Fruit fly (Drosophila melanogaster) whole organism, pupa: Measurements from ENCODE around the gene CG14864.

ENCODE experiments used
- CG10348 ChIP-seq: fragments of 200-800 bp; sonication (Bioruptor generic); IDR thresholded peaks from 2 replicates; pipeline ENCODE4 v1.3.6; 2022; ENCODE audit warnings: missing biosample characterization, missing genetic modification characterization
- CG12605 ChIP-seq: fragments of 200-800 bp; sonication (Bioruptor generic); IDR thresholded peaks from 2 replicates; pipeline ENCODE4 v1.3.6; 2022; ENCODE audit warnings: missing biosample characterization, missing genetic modification characterization
- CG13204 ChIP-seq: fragments of 200-800 bp; sonication (Bioruptor generic); optimal IDR thresholded peaks from 2 replicates; lab custom pipeline; 2018; ENCODE audit warnings: missing biosample characterization, mild to moderate bottlenecking, missing genetic modification characterization, moderate library complexity
- CG14655 ChIP-seq: fragments of 200-800 bp; sonication (Bioruptor generic); optimal IDR thresholded peaks from 3 replicates; lab custom pipeline; 2017; ENCODE audit warnings: mild to moderate bottlenecking, missing biosample characterization, missing genetic modification reagents, missing genetic modification characterization
- CG15710 ChIP-seq: fragments of 200-800 bp; sonication (Bioruptor generic); optimal IDR thresholded peaks from 2 replicates; lab custom pipeline; 2018; ENCODE audit warnings: missing biosample characterization, mild to moderate bottlenecking, missing genetic modification characterization, moderate library complexity
- CG17806 ChIP-seq: fragments of 200-800 bp; sonication (Bioruptor generic); optimal IDR thresholded peaks from 2 replicates; lab custom pipeline; 2018; ENCODE audit warnings: missing biosample characterization, mild to moderate bottlenecking, missing genetic modification characterization, moderate library complexity
- CG32121 ChIP-seq: fragments of 200-800 bp; sonication (Bioruptor generic); IDR thresholded peaks from 2 replicates; pipeline ENCODE4 v1.3.6; 2022; ENCODE audit warnings: missing biosample characterization, missing genetic modification characterization
- CG34367 ChIP-seq: fragments of 200-800 bp; sonication (Bioruptor generic); optimal IDR thresholded peaks from 2 replicates; lab custom pipeline; 2018; ENCODE audit warnings: missing biosample characterization, mild to moderate bottlenecking, missing genetic modification characterization
- CG4496 ChIP-seq: fragments of 200-800 bp; sonication (Bioruptor generic); IDR thresholded peaks from 3 replicates; pipeline ENCODE4 v1.3.6; 2022; ENCODE audit warnings: missing biosample characterization, missing genetic modification characterization
- CG8159 ChIP-seq: fragments of 200-800 bp; sonication (Bioruptor generic); optimal IDR thresholded peaks from 3 replicates; lab custom pipeline; 2018; ENCODE audit warnings: missing biosample characterization, mild to moderate bottlenecking, missing genetic modification characterization, moderate library complexity
- CG8301 ChIP-seq: fragments of 200-800 bp; sonication (Bioruptor generic); optimal IDR thresholded peaks from 2 replicates; lab custom pipeline; 2018; ENCODE audit warnings: missing biosample characterization, mild to moderate bottlenecking, missing genetic modification characterization
- CG9948 ChIP-seq: fragments of 200-800 bp; sonication (Bioruptor generic); optimal IDR thresholded peaks from 2 replicates; lab custom pipeline; 2018; ENCODE audit warnings: missing biosample characterization, mild to moderate bottlenecking, missing genetic modification characterization, moderate library complexity
- D1 ChIP-seq: fragments of 200-800 bp; sonication (Bioruptor generic); optimal IDR thresholded peaks from 2 replicates; lab custom pipeline; 2018; ENCODE audit warnings: missing biosample characterization, mild to moderate bottlenecking, missing genetic modification characterization, moderate library complexity
- EcR ChIP-seq: fragments of 200-800 bp; sonication (Bioruptor generic); optimal IDR thresholded peaks from 3 replicates; lab custom pipeline; 2019; ENCODE audit warnings: missing biosample characterization, missing genetic modification characterization, mild to moderate bottlenecking, moderate library complexity, missing genetic modification reagents
- Ets98B ChIP-seq: fragments of 200-800 bp; sonication (Bioruptor generic); IDR thresholded peaks from 2 replicates; pipeline ENCODE4 v1.3.6; 2022; ENCODE audit warnings: missing biosample characterization, missing genetic modification characterization
- Pif1A ChIP-seq: fragments of 200-800 bp; sonication (Bioruptor generic); optimal IDR thresholded peaks from 3 replicates; lab custom pipeline; 2016; ENCODE audit warnings: missing biosample characterization, missing genetic modification characterization
- Pif1B ChIP-seq: fragments of 200-800 bp; sonication (Bioruptor generic); optimal IDR thresholded peaks from 3 replicates; lab custom pipeline; 2016; ENCODE audit warnings: missing biosample characterization, missing genetic modification characterization
- Snoo ChIP-seq: fragments of 200-800 bp; sonication (Bioruptor generic); optimal IDR thresholded peaks from 3 replicates; lab custom pipeline; 2017; ENCODE audit warnings: missing biosample characterization, mild to moderate bottlenecking, missing genetic modification characterization, inconsistent platforms
- fd96Ca ChIP-seq: fragments of 200-800 bp; sonication (Bioruptor generic); IDR thresholded peaks from 3 replicates; pipeline ENCODE4 v1.3.6; 2022; ENCODE audit warnings: missing biosample characterization, missing genetic modification characterization
- gl ChIP-seq: fragments of 200-800 bp; sonication (Bioruptor generic); optimal IDR thresholded peaks from 2 replicates; lab custom pipeline; 2018; ENCODE audit warnings: missing biosample characterization, mild to moderate bottlenecking, missing genetic modification characterization
- rn ChIP-seq: fragments of 200-800 bp; sonication (Bioruptor generic); IDR thresholded peaks from 2 replicates; pipeline ENCODE4 v1.3.6; 2022; ENCODE audit warnings: missing biosample characterization, missing genetic modification characterization

Gene CG14864

dm6 chr3R:15288802-15289201 is 20.5 kb upstream of the CG14864 start:
- TF ChIP-seq CG34367: no peak
- TF ChIP-seq CG12605 (GFP tag; lab: Robert Waterston, UW): no peak
- TF ChIP-seq EcR (GFP tag; lab: Kevin White, UChicago): no peak
- no peak for TF ChIP-seq CG8301 (tag; lab: Kevin White, UChicago)
- TF ChIP-seq Pif1A: no peak
- TF ChIP-seq CG15710 (tag; lab: Kevin White, UChicago): no peak
- no peak for TF ChIP-seq D1 (tag; lab: Kevin White, UChicago)
- no peak for TF ChIP-seq fd96Ca (GFP tag; lab: Robert Waterston, UW)
- TF ChIP-seq CG9948 (tag; lab: Kevin White, UChicago): no peak
- TF ChIP-seq CG13204: no peak
- no peak for TF ChIP-seq CG17806
- TF ChIP-seq rn (GFP tag; lab: Robert Waterston, UW): no peak
- no peak for TF ChIP-seq Ets98B (GFP tag; lab: Robert Waterston, UW)
- TF ChIP-seq CG8159 (tag; lab: Kevin White, UChicago): no peak
- TF ChIP-seq CG10348 (GFP tag; lab: Robert Waterston, UW): no peak
- TF ChIP-seq CG32121 (GFP tag; lab: Robert Waterston, UW): no peak
- TF ChIP-seq CG4496 (GFP tag; lab: Robert Waterston, UW): no peak
- no peak for TF ChIP-seq Pif1B (GFP tag; lab: Kevin White, UChicago)
- no peak for TF ChIP-seq CG14655 (GFP tag; lab: Kevin White, UChicago)

- TF ChIP-seq CG15710 (tag; lab: Kevin White, UChicago): no peak
- no peak for TF ChIP-seq Ets98B (GFP tag; lab: Robert Waterston, UW)
- TF ChIP-seq CG14655 (GFP tag; lab: Kevin White, UChicago): no peak
- TF ChIP-seq CG34367: no peak
- no peak for TF ChIP-seq CG12605 (GFP tag; lab: Robert Waterston, UW)
- TF ChIP-seq EcR (GFP tag; lab: Kevin White, UChicago): no peak
- TF ChIP-seq gl: no peak
- no peak for TF ChIP-seq Pif1B (GFP tag; lab: Kevin White, UChicago)
- no peak for TF ChIP-seq CG32121 (GFP tag; lab: Robert Waterston, UW)
- no peak for TF ChIP-seq Snoo (tag; lab: Kevin White, UChicago)
- TF ChIP-seq D1 (tag; lab: Kevin White, UChicago): no peak
- TF ChIP-seq rn (GFP tag; lab: Robert Waterston, UW): no peak
- no peak for TF ChIP-seq CG13204
- no peak for TF ChIP-seq CG17806
Measured at dm6 chr3R:15287763-15288162, 19.4 kb upstream of the CG14864 start.

- no peak for TF ChIP-seq gl
- no peak for TF ChIP-seq rn (GFP tag; lab: Robert Waterston, UW)
- TF ChIP-seq CG8159 (tag; lab: Kevin White, UChicago): no peak
- no peak for TF ChIP-seq CG9948 (tag; lab: Kevin White, UChicago)
- TF ChIP-seq EcR (GFP tag; lab: Kevin White, UChicago): no peak
- TF ChIP-seq CG17806: no peak
- no peak for TF ChIP-seq CG14655 (GFP tag; lab: Kevin White, UChicago)
- TF ChIP-seq Ets98B (GFP tag; lab: Robert Waterston, UW): no peak
- TF ChIP-seq CG12605 (GFP tag; lab: Robert Waterston, UW): no peak
- no peak for TF ChIP-seq Snoo (tag; lab: Kevin White, UChicago)
- no peak for TF ChIP-seq CG4496 (GFP tag; lab: Robert Waterston, UW)
- TF ChIP-seq, all 21 proteins: peak for 0
Measured at dm6 chr3R:15286693-15287041, 18.3 kb upstream of the CG14864 start.

- TF ChIP-seq D1 (tag; lab: Kevin White, UChicago) (peak; percentile 2), Pif1A (no peak), CG15710 (tag; lab: Kevin White, UChicago) (no peak), CG14655 (GFP tag; lab: Kevin White, UChicago) (no peak), rn (GFP tag; lab: Robert Waterston, UW) (no peak)
Measured at dm6 chr3R:15286024-15286692, 17.8 kb upstream of the CG14864 start.

- TF ChIP-seq CG8301 (tag; lab: Kevin White, UChicago) (no peak), CG15710 (tag; lab: Kevin White, UChicago) (no peak), EcR (GFP tag; lab: Kevin White, UChicago) (peak; percentile 60), CG4496 (GFP tag; lab: Robert Waterston, UW) (no peak), fd96Ca (GFP tag; lab: Robert Waterston, UW) (no peak), Snoo (tag; lab: Kevin White, UChicago) (no peak)
- TF ChIP-seq, all 21 proteins: peak for 1
Measured at dm6 chr3R:15282982-15283809, 14.9 kb upstream of the CG14864 start.

- TF ChIP-seq CG10348 (GFP tag; lab: Robert Waterston, UW): no peak
Measured at dm6 chr3R:15282326-15282725, 14.0 kb upstream of the CG14864 start.
